Worm (Caenorhabditis elegans) whole organism, late embryonic: ENCODE results near the gene F59E12.1.
"Not testable (repeated sequence)": the region's sequence is repeated elsewhere in the genome, so short reads cannot be mapped to it uniquely, and the experiment has no call there.

ENCODE experiments used
- K09A11.1 ChIP-seq: sonication (generic microtip); optimal IDR thresholded peaks from 2 replicates; lab custom pipeline; 2017; ENCODE audit warnings: antibody characterized with exemption, mild to moderate bottlenecking, missing genetic modification characterization, missing compliant biosample characterization; ENCODE audit not compliant: insufficient read depth
- Y22D7AL.16 ChIP-seq: sonication (generic microtip); optimal IDR thresholded peaks from 2 replicates; lab custom pipeline; 2016; ENCODE audit warnings: missing genetic modification characterization, missing compliant biosample characterization
- ahr-1 ChIP-seq: sonication (generic microtip); optimal IDR thresholded peaks from 2 replicates; lab custom pipeline; 2016; ENCODE audit warnings: missing genetic modification characterization, missing compliant biosample characterization
- ama-1 ChIP-seq: fragments of 150-350 bp; optimal IDR thresholded peaks from 2 replicates; lab custom pipeline; 2014
- ceh-18 ChIP-seq: sonication (generic microtip); optimal IDR thresholded peaks from 2 replicates; lab custom pipeline; 2016; ENCODE audit warnings: missing genetic modification characterization, missing compliant biosample characterization
- ceh-19 ChIP-seq: fragments of 200-800 bp; sonication (Bioruptor generic); optimal IDR thresholded peaks from 2 replicates; lab custom pipeline; 2018; ENCODE audit warnings: mild to moderate bottlenecking, missing genetic modification characterization, missing compliant biosample characterization
- ceh-22 ChIP-seq: sonication (generic microtip); optimal IDR thresholded peaks from 2 replicates; lab custom pipeline; 2017; ENCODE audit warnings: missing biosample characterization, missing genetic modification characterization
- ceh-30 ChIP-seq: fragments of 150-350 bp; optimal IDR thresholded peaks from 2 replicates; lab custom pipeline; 2014; ENCODE audit warnings: missing biosample characterization, missing genetic modification characterization
- ceh-31 ChIP-seq: sonication (generic microtip); optimal IDR thresholded peaks from 2 replicates; lab custom pipeline; 2016; ENCODE audit warnings: missing genetic modification characterization, missing compliant biosample characterization
- ceh-45 ChIP-seq: fragments of 200-800 bp; sonication (Bioruptor generic); IDR thresholded peaks from 2 replicates; pipeline ENCODE4 v1.3.6; 2022; ENCODE audit warnings: missing genetic modification reagents, missing genetic modification characterization, missing compliant biosample characterization
- ceh-48 ChIP-seq: sonication (generic microtip); optimal IDR thresholded peaks from 2 replicates; lab custom pipeline; 2016; ENCODE audit warnings: missing genetic modification characterization, inconsistent platforms, missing compliant biosample characterization
- ceh-6 ChIP-seq: fragments of 200-800 bp; sonication (Bioruptor generic); optimal IDR thresholded peaks from 2 replicates; lab custom pipeline; 2018; ENCODE audit warnings: mild to moderate bottlenecking, missing genetic modification characterization, missing compliant biosample characterization
- dmd-4 ChIP-seq: sonication (generic microtip); optimal IDR thresholded peaks from 2 replicates; lab custom pipeline; 2016; ENCODE audit warnings: borderline replicate concordance, missing genetic modification characterization, missing compliant biosample characterization
- elt-2 ChIP-seq: sonication (generic microtip); optimal IDR thresholded peaks from 2 replicates; lab custom pipeline; 2016; ENCODE audit warnings: missing genetic modification reagents, missing genetic modification characterization, missing compliant biosample characterization
- elt-4 ChIP-seq: sonication (generic microtip); optimal IDR thresholded peaks from 2 replicates; lab custom pipeline; 2016; ENCODE audit warnings: missing genetic modification characterization, missing compliant biosample characterization
- ets-4 ChIP-seq: sonication (generic microtip); optimal IDR thresholded peaks from 2 replicates; lab custom pipeline; 2016; ENCODE audit warnings: missing genetic modification characterization, missing compliant biosample characterization
- eyg-1 ChIP-seq: sonication (generic microtip); optimal IDR thresholded peaks from 2 replicates; lab custom pipeline; 2016; ENCODE audit warnings: missing genotype, missing genetic modification characterization, missing compliant biosample characterization
- hlh-30 ChIP-seq: sonication (generic microtip); optimal IDR thresholded peaks from 2 replicates; lab custom pipeline; 2017; ENCODE audit warnings: antibody characterized with exemption, missing genetic modification characterization, missing compliant biosample characterization; ENCODE audit not compliant: insufficient read depth
- lim-6 ChIP-seq: sonication (generic microtip); optimal IDR thresholded peaks from 2 replicates; lab custom pipeline; 2016; ENCODE audit warnings: missing genetic modification characterization, missing compliant biosample characterization
- lin-11 ChIP-seq: fragments of 200-800 bp; sonication (Bioruptor generic); optimal IDR thresholded peaks from 2 replicates; lab custom pipeline; 2018; ENCODE audit warnings: mild to moderate bottlenecking, missing genetic modification characterization, missing compliant biosample characterization
- nfya-1 ChIP-seq: sonication (generic microtip); optimal IDR thresholded peaks from 2 replicates; lab custom pipeline; 2017; ENCODE audit warnings: missing genetic modification characterization, mild to moderate bottlenecking, missing compliant biosample characterization, antibody characterized with exemption, moderate library complexity
- npax-4 ChIP-seq: sonication (generic microtip); optimal IDR thresholded peaks from 2 replicates; lab custom pipeline; 2016; ENCODE audit warnings: missing genetic modification characterization, missing compliant biosample characterization
- pag-3 ChIP-seq: sonication (generic microtip); optimal IDR thresholded peaks from 2 replicates; lab custom pipeline; 2016; ENCODE audit warnings: missing compliant biosample characterization, missing genetic modification characterization, borderline replicate concordance
- pat-9 ChIP-seq: fragments of 200-800 bp; sonication (Bioruptor generic); optimal IDR thresholded peaks from 2 replicates; lab custom pipeline; 2018; ENCODE audit warnings: mild to moderate bottlenecking, missing genetic modification characterization, moderate library complexity, missing compliant biosample characterization
- pha-4 ChIP-seq: fragments of 150-350 bp; optimal IDR thresholded peaks from 2 replicates; lab custom pipeline; 2018; ENCODE audit warnings: missing biosample characterization, missing genetic modification reagents, missing genetic modification characterization
- pros-1 ChIP-seq: fragments of 150-350 bp; optimal IDR thresholded peaks from 2 replicates; lab custom pipeline; 2014; ENCODE audit warnings: missing biosample characterization, missing genetic modification reagents, missing genetic modification characterization
- rnt-1 ChIP-seq: sonication (generic microtip); optimal IDR thresholded peaks from 2 replicates; lab custom pipeline; 2016; ENCODE audit warnings: missing genetic modification characterization, missing compliant biosample characterization
- sox-4 ChIP-seq: sonication (generic microtip); optimal IDR thresholded peaks from 2 replicates; lab custom pipeline; 2017; ENCODE audit warnings: mild to moderate bottlenecking, missing genetic modification characterization, inconsistent platforms, missing compliant biosample characterization
- syd-9 ChIP-seq: sonication (generic microtip); optimal IDR thresholded peaks from 2 replicates; lab custom pipeline; 2016; ENCODE audit warnings: mild to moderate bottlenecking, missing genetic modification characterization, moderate library complexity, missing compliant biosample characterization
- ttx-3 ChIP-seq: sonication (generic microtip); optimal IDR thresholded peaks from 2 replicates; lab custom pipeline; 2016; ENCODE audit warnings: missing genetic modification reagents, missing genetic modification characterization, missing compliant biosample characterization
- unc-42 ChIP-seq: sonication (generic microtip); optimal IDR thresholded peaks from 2 replicates; lab custom pipeline; 2016; ENCODE audit warnings: missing genotype, missing genetic modification characterization, missing compliant biosample characterization
- unc-55 ChIP-seq: sonication (generic microtip); optimal IDR thresholded peaks from 2 replicates; lab custom pipeline; 2017; ENCODE audit warnings: missing biosample characterization, missing genetic modification reagents, missing genetic modification characterization
- unc-86 ChIP-seq: sonication (generic microtip); optimal IDR thresholded peaks from 2 replicates; lab custom pipeline; 2016; ENCODE audit warnings: missing genetic modification characterization, missing compliant biosample characterization
- ztf-16 ChIP-seq: sonication (generic microtip); optimal IDR thresholded peaks from 2 replicates; lab custom pipeline; 2017; ENCODE audit warnings: missing genetic modification characterization, missing compliant biosample characterization

The F59E12.1 gene

ce11 chrII:5654215-5654614, at the start of gene F59E12.1:
TSS of gene F59E12.1 (plus strand) at chrII:5654515.
- TF ChIP-seq syd-9 (tag; lab: Kevin White, UChicago), result no peak
- TF ChIP-seq ceh-30 (tag; lab: Kevin White, UChicago), result no peak
- no peak for TF ChIP-seq rnt-1 (tag; lab: Kevin White, UChicago)
- no peak for TF ChIP-seq K09A11.1 (tag; lab: Kevin White, UChicago)
- TF ChIP-seq eyg-1 (tag; lab: Kevin White, UChicago), result no peak
- TF ChIP-seq hlh-30 (tag; lab: Kevin White, UChicago), result no peak
- no peak for TF ChIP-seq ets-4
- no peak for TF ChIP-seq pat-9 (tag; lab: Kevin White, UChicago)
- no peak for TF ChIP-seq dmd-4
- no peak for TF ChIP-seq ceh-31 (tag; lab: Kevin White, UChicago)
- TF ChIP-seq ama-1 (lab: Kevin White, UChicago), result no peak
- TF ChIP-seq ceh-48 (tag; lab: Kevin White, UChicago), result no peak
- no peak for TF ChIP-seq ceh-45 (GFP tag; lab: Robert Waterston, UW)
- TF ChIP-seq Y22D7AL.16 (tag; lab: Kevin White, UChicago), result no peak
- TF ChIP-seq, all 69 proteins: peak for 0

- TF ChIP-seq unc-55, result peak; percentile 39
- TF ChIP-seq ceh-22 (tag; lab: Kevin White, UChicago), result no peak
- TF ChIP-seq elt-2 (tag; lab: Kevin White, UChicago), result peak; percentile 99
Observed at ce11 chrII:5605538-5605945, 48.8 kb upstream of the F59E12.1 start.

- TF ChIP-seq ceh-18 (tag; lab: Kevin White, UChicago) (no peak), pha-4 (tag; lab: Kevin White, UChicago) (no peak), ceh-31 (tag; lab: Kevin White, UChicago) (no peak), pag-3 (tag; lab: Kevin White, UChicago) (no peak), ceh-48 (tag; lab: Kevin White, UChicago) (no peak), ceh-19 (GFP tag; lab: Kevin White, UChicago) (no peak), unc-86 (tag; lab: Kevin White, UChicago) (no peak), lin-11 (no peak), sox-4 (no peak), ztf-16 (tag; lab: Kevin White, UChicago) (no peak), rnt-1 (tag; lab: Kevin White, UChicago) (no peak), ama-1 (lab: Kevin White, UChicago) (no peak), ceh-6 (GFP tag; lab: Kevin White, UChicago) (no peak), nfya-1 (no peak), ttx-3 (tag; lab: Kevin White, UChicago) (no peak), elt-4 (tag; lab: Kevin White, UChicago) (no peak), npax-4 (no peak)
Observed at ce11 chrII:5607756-5608155, 46.6 kb upstream of the F59E12.1 start, which contains the start of gene C17G10.7. TSS of gene C17G10.7 (minus strand) at chrII:5607856.

ce11 chrII:5619298-5619697, 35.0 kb upstream of the F59E12.1 start, which contains the start of gene dhs-6:
TSS of gene dhs-6 (minus strand) at chrII:5619319.
- no peak for TF ChIP-seq unc-42
- TF ChIP-seq elt-2 (tag; lab: Kevin White, UChicago), result peak; percentile 45

- not testable (repeated sequence) for TF ChIP-seq ahr-1 (tag; lab: Kevin White, UChicago); pros-1 (tag; lab: Kevin White, UChicago); lim-6
Observed at ce11 chrII:5622383-5622939, 31.9 kb upstream of the F59E12.1 start, which contains the start of the genes eif-3.L and npl-4.2. TSS of gene eif-3.L (minus strand) at chrII:5622483. TSS of gene npl-4.2 (plus strand) at chrII:5622889.
